Fruit fly (Drosophila melanogaster) whole organism, wandering third instar larva: ENCODE data around the gene CG3630.
A peak's percentile ranks its signal among the peaks of the same experiment; 100 is the strongest.

Source experiments
- Abd-B ChIP-seq: fragments of >200 bp; optimal IDR thresholded peaks from 2 replicates; lab custom pipeline; 2017; ENCODE audit warnings: missing biosample characterization, missing genetic modification characterization
- CG32264 ChIP-seq: fragments of 200-800 bp; sonication (Bioruptor generic); optimal IDR thresholded peaks from 2 replicates; lab custom pipeline; 2016; ENCODE audit warnings: missing biosample characterization, missing genetic modification characterization
- CG9705 ChIP-seq: fragments of 200-800 bp; sonication (Bioruptor generic); optimal IDR thresholded peaks from 2 replicates; lab custom pipeline; 2018; ENCODE audit warnings: missing biosample characterization, mild to moderate bottlenecking, missing genetic modification characterization
- CrebA ChIP-seq: fragments of 200-800 bp; sonication (Bioruptor generic); optimal IDR thresholded peaks from 2 replicates; lab custom pipeline; 2016; ENCODE audit warnings: missing biosample characterization, mild to moderate bottlenecking, missing genetic modification characterization, borderline replicate concordance
- Dfd ChIP-seq: fragments of >200 bp; optimal IDR thresholded peaks from 2 replicates; lab custom pipeline; 2017; ENCODE audit warnings: missing biosample characterization, missing genetic modification characterization
- Dif ChIP-seq: fragments of 200-275, 200-300 bp; sonication (Bioruptor generic); optimal IDR thresholded peaks from 2 replicates; lab custom pipeline; 2018; ENCODE audit warnings: missing biosample characterization, missing genetic modification characterization; ENCODE audit not compliant: partially characterized antibody
- GATAd ChIP-seq: sonication (Bioruptor generic); optimal IDR thresholded peaks from 2 replicates; lab custom pipeline; 2016; ENCODE audit warnings: missing biosample characterization, missing genetic modification characterization
- HLH106 ChIP-seq: fragments of 200-800 bp; optimal IDR thresholded peaks from 3 replicates; lab custom pipeline; 2019; ENCODE audit warnings: missing biosample characterization, mild to moderate bottlenecking, missing genetic modification characterization, moderate library complexity
- Hnf4 ChIP-seq: fragments of 200-800 bp; sonication (Bioruptor generic); optimal IDR thresholded peaks from 2 replicates; lab custom pipeline; 2016; ENCODE audit warnings: missing biosample characterization, mild to moderate bottlenecking, missing genetic modification characterization
- Hr78 ChIP-seq: fragments of >200 bp; optimal IDR thresholded peaks from 2 replicates; lab custom pipeline; 2017; ENCODE audit warnings: missing biosample characterization, missing genetic modification characterization
- Hr83 ChIP-seq: fragments of 200-300 bp; sonication (Bioruptor generic); optimal IDR thresholded peaks from 2 replicates; lab custom pipeline; 2016; ENCODE audit warnings: missing biosample characterization, mild to moderate bottlenecking, missing genetic modification characterization, moderate library complexity; ENCODE audit not compliant: poor library complexity, severe bottlenecking
- Jra ChIP-seq: sonication (Bioruptor generic); optimal IDR thresholded peaks from 2 replicates; lab custom pipeline; 2016; ENCODE audit warnings: missing biosample characterization, missing genetic modification characterization
- Mio ChIP-seq: sonication (Bioruptor generic); optimal IDR thresholded peaks from 2 replicates; lab custom pipeline; 2016; ENCODE audit warnings: missing biosample characterization, missing genetic modification characterization
- Myc ChIP-seq: fragments of >200 bp; optimal IDR thresholded peaks from 2 replicates; lab custom pipeline; 2017
- N ChIP-seq: fragments of >200 bp; optimal IDR thresholded peaks from 2 replicates; lab custom pipeline; 2018; ENCODE audit warnings: missing biosample characterization, missing external identifiers, missing genetic modification characterization
- OdsH ChIP-seq: fragments of 200-800 bp; sonication (Bioruptor generic); optimal IDR thresholded peaks from 2 replicates; lab custom pipeline; 2016; ENCODE audit warnings: missing biosample characterization, mild to moderate bottlenecking, missing genetic modification characterization
- Rel ChIP-seq, 2 experiments: fragments of 200-800 bp; sonication (Bioruptor generic) in 1 of 2; optimal IDR thresholded peaks; 2 replicates in 1 of 2; 3 replicates in 1 of 2; lab custom pipeline; 2016 to 2019; ENCODE audit warnings: mild to moderate bottlenecking in 2 of 2, missing biosample characterization in 2 of 2, missing genetic modification characterization in 2 of 2, moderate library complexity in 1 of 2
- Sp1 ChIP-seq: fragments of 200-800 bp; sonication (Bioruptor generic); optimal IDR thresholded peaks from 3 replicates; lab custom pipeline; 2019; ENCODE audit warnings: missing biosample characterization, mild to moderate bottlenecking, missing genetic modification characterization, moderate library complexity
- Vsx2 ChIP-seq: fragments of 200-300, 225-300 bp; sonication (Bioruptor generic); optimal IDR thresholded peaks from 2 replicates; lab custom pipeline; 2018; ENCODE audit warnings: missing biosample characterization, missing genetic modification characterization; ENCODE audit not compliant: partially characterized antibody
- br ChIP-seq: fragments of 200-800 bp; sonication (Bioruptor generic); optimal IDR thresholded peaks from 2 replicates; lab custom pipeline; 2016; ENCODE audit warnings: missing biosample characterization, missing genetic modification characterization
- brk ChIP-seq: fragments of 200-800 bp; sonication (Bioruptor generic); optimal IDR thresholded peaks from 2 replicates; lab custom pipeline; 2016; ENCODE audit warnings: missing biosample characterization, mild to moderate bottlenecking, missing genetic modification characterization
- dl ChIP-seq, 2 experiments: fragments of 175-275, 200-275 bp in 1 of 2; fragments of 200-275 bp in 1 of 2; sonication (Bioruptor generic); optimal IDR thresholded peaks; lab custom pipeline; 2018; ENCODE audit warnings: mild to moderate bottlenecking in 2 of 2, missing biosample characterization in 2 of 2, missing genetic modification characterization in 2 of 2, moderate library complexity in 2 of 2; ENCODE audit not compliant: partially characterized antibody in 2 of 2, insufficient read depth in 1 of 2
- dmrt93B ChIP-seq: fragments of 200-800 bp; sonication (Bioruptor generic); optimal IDR thresholded peaks from 2 replicates; lab custom pipeline; 2018; ENCODE audit warnings: missing biosample characterization, mild to moderate bottlenecking, missing genetic modification characterization
- dsf ChIP-seq: sonication (Bioruptor generic); optimal IDR thresholded peaks from 2 replicates; lab custom pipeline; 2016; ENCODE audit warnings: missing biosample characterization, missing genetic modification characterization, borderline replicate concordance
- ey ChIP-seq: fragments of 200-800 bp; sonication (Bioruptor generic); optimal IDR thresholded peaks from 2 replicates; lab custom pipeline; 2016; ENCODE audit warnings: missing biosample characterization, missing genetic modification characterization
- foxo ChIP-seq, 2 experiments: fragments of 200-800 bp; sonication (Bioruptor generic); optimal IDR thresholded peaks; 2 replicates in 1 of 2; 3 replicates in 1 of 2; lab custom pipeline; 2016 to 2017; ENCODE audit warnings: missing biosample characterization in 2 of 2, missing genetic modification characterization in 2 of 2
- fru ChIP-seq: fragments of 200-800 bp; sonication (Bioruptor generic); optimal IDR thresholded peaks from 3 replicates; lab custom pipeline; 2016; ENCODE audit warnings: missing biosample characterization, mild to moderate bottlenecking, missing genetic modification characterization
- h ChIP-seq: fragments of 200-800 bp; sonication (Bioruptor generic); optimal IDR thresholded peaks from 3 replicates; lab custom pipeline; 2016; ENCODE audit warnings: missing biosample characterization, mild to moderate bottlenecking, missing genetic modification characterization
- jim ChIP-seq: fragments of 175-275, 200-325 bp; sonication (Bioruptor generic); optimal IDR thresholded peaks from 2 replicates; lab custom pipeline; 2016; ENCODE audit warnings: missing biosample characterization, mild to moderate bottlenecking, missing genetic modification characterization
- lola ChIP-seq: fragments of >200 bp; optimal IDR thresholded peaks from 2 replicates; lab custom pipeline; 2017; ENCODE audit warnings: missing biosample characterization, missing genetic modification characterization
- pan ChIP-seq: fragments of >200 bp; optimal IDR thresholded peaks from 2 replicates; lab custom pipeline; 2017
- psq ChIP-seq: fragments of 200-800 bp; sonication (Bioruptor generic); optimal IDR thresholded peaks from 3 replicates; lab custom pipeline; 2017; ENCODE audit warnings: missing biosample characterization, mild to moderate bottlenecking, missing genetic modification characterization, moderate library complexity
- rgr ChIP-seq: fragments of 200-800 bp; sonication (Bioruptor generic); optimal IDR thresholded peaks from 3 replicates; lab custom pipeline; 2016; ENCODE audit warnings: missing biosample characterization, mild to moderate bottlenecking, missing genetic modification characterization
- sage ChIP-seq: fragments of 200-800 bp; sonication (Bioruptor generic); optimal IDR thresholded peaks from 2 replicates; lab custom pipeline; 2016; ENCODE audit warnings: missing biosample characterization, mild to moderate bottlenecking, missing genetic modification characterization
- sv ChIP-seq: fragments of 200-800 bp; sonication (Bioruptor generic); optimal IDR thresholded peaks from 3 replicates; lab custom pipeline; 2016; ENCODE audit warnings: missing biosample characterization, missing genetic modification characterization
- tai ChIP-seq: sonication (Bioruptor generic); optimal IDR thresholded peaks from 2 replicates; lab custom pipeline; 2016; ENCODE audit warnings: missing biosample characterization, missing genetic modification characterization
- usp ChIP-seq: fragments of >200 bp; optimal IDR thresholded peaks from 2 replicates; lab custom pipeline; 2017; ENCODE audit warnings: missing biosample characterization, missing genetic modification characterization
- woc ChIP-seq: sonication (Bioruptor generic); optimal IDR thresholded peaks from 2 replicates; lab custom pipeline; 2016; ENCODE audit warnings: missing biosample characterization, mild to moderate bottlenecking, missing genetic modification characterization

The CG3630 gene

dm6 chrX:2134226-2134880 is 27.6 kb upstream of the CG3630 start:
- TF ChIP-seq Vsx2: no peak
- no peak for TF ChIP-seq Abd-B
- no peak for TF ChIP-seq Dfd (GFP tag; lab: Kevin White, UChicago)
- TF ChIP-seq brk (GFP tag; lab: Kevin White, UChicago): peak; percentile 49
- TF ChIP-seq rgr (GFP tag; lab: Kevin White, UChicago): peak; percentile 90
- TF ChIP-seq dsf (GFP tag; lab: Kevin White, UChicago): peak; percentile 46
- peak; percentile 87 for TF ChIP-seq sage (GFP tag; lab: Kevin White, UChicago)
- peak; percentile 15 for TF ChIP-seq Jra (GFP tag; lab: Kevin White, UChicago)
- peak; percentile 84 for TF ChIP-seq woc
- TF ChIP-seq sv (GFP tag; lab: Kevin White, UChicago): peak; percentile 4
- TF ChIP-seq GATAd (GFP tag; lab: Kevin White, UChicago): peak; percentile 44
- peak; percentile 91 for TF ChIP-seq Sp1 (GFP tag; lab: Kevin White, UChicago)
- TF ChIP-seq CrebA (GFP tag; lab: Kevin White, UChicago): no peak
- TF ChIP-seq Rel (GFP tag; optimal IDR thresholded peaks at IDR 0.05; lab: Kevin White, UChicago): peak; percentile 36
- peak; percentile 9 for TF ChIP-seq Rel (tag; optimal IDR thresholded peaks at IDR 0.05; lab: Kevin White, UChicago)
- peak; percentile 62 for TF ChIP-seq psq
- TF ChIP-seq N (GFP tag; lab: Kevin White, UChicago): no peak
- peak; percentile 91 for TF ChIP-seq HLH106 (tag; lab: Kevin White, UChicago)
- peak; percentile 15 to 92 for TF ChIP-seq foxo (GFP tag; optimal IDR thresholded peaks at IDR 0.05; lab: Kevin White, UChicago)
- TF ChIP-seq ey (GFP tag; lab: Kevin White, UChicago): peak; percentile 88
- no peak for TF ChIP-seq dl (GFP tag; optimal IDR thresholded peaks at IDR 0.05; lab: Kevin White, UChicago; ENCODE audit: insufficient read depth in 1 of 2, partially characterized antibody in 2 of 2)
- TF ChIP-seq h (GFP tag; lab: Kevin White, UChicago): peak; percentile 91
- TF ChIP-seq Hnf4 (GFP tag; lab: Kevin White, UChicago): peak; percentile 89
- peak; percentile 75 for TF ChIP-seq dmrt93B (GFP tag; lab: Kevin White, UChicago)
- no peak for TF ChIP-seq jim (GFP tag; lab: Kevin White, UChicago)
- TF ChIP-seq Hr78 (GFP tag; lab: Kevin White, UChicago): no peak
- no peak for TF ChIP-seq lola (GFP tag; lab: Kevin White, UChicago)
- TF ChIP-seq br (GFP tag; lab: Kevin White, UChicago): peak; percentile 92
- peak; percentile 70 for TF ChIP-seq CG32264 (GFP tag; lab: Kevin White, UChicago)
- TF ChIP-seq usp (GFP tag; lab: Kevin White, UChicago): no peak
- no peak for TF ChIP-seq Dif
- TF ChIP-seq CG9705 (GFP tag; lab: Kevin White, UChicago): peak; percentile 72
- TF ChIP-seq Myc: no peak
- TF ChIP-seq Hr83 (GFP tag; lab: Kevin White, UChicago): no peak
- TF ChIP-seq tai (GFP tag; lab: Kevin White, UChicago): peak; percentile 71
- TF ChIP-seq pan (lab: Kevin White, UChicago): no peak
- TF ChIP-seq Mio (GFP tag; lab: Kevin White, UChicago): peak; percentile 38
- peak; percentile 93 for TF ChIP-seq fru (GFP tag; lab: Kevin White, UChicago)
- TF ChIP-seq OdsH (GFP tag; lab: Kevin White, UChicago): peak; percentile 87

dm6 chrX:2134965-2135758 is 26.8 kb upstream of the CG3630 start:
- TF ChIP-seq h (GFP tag; lab: Kevin White, UChicago) (peak; percentile 95), N (GFP tag; lab: Kevin White, UChicago) (no peak), dl (GFP tag; optimal IDR thresholded peaks at IDR 0.05; lab: Kevin White, UChicago; ENCODE audit: insufficient read depth in 1 of 2, partially characterized antibody in 2 of 2) (peak in 1 of 2 experiments; percentile 55), Hr78 (GFP tag; lab: Kevin White, UChicago) (no peak), tai (GFP tag; lab: Kevin White, UChicago) (peak; percentile 87), br (GFP tag; lab: Kevin White, UChicago) (peak; percentile 91), ey (GFP tag; lab: Kevin White, UChicago) (peak; percentile 95), OdsH (GFP tag; lab: Kevin White, UChicago) (peak; percentile 92), rgr (GFP tag; lab: Kevin White, UChicago) (peak; percentile 92), dmrt93B (GFP tag; lab: Kevin White, UChicago) (peak; percentile 93), Hnf4 (GFP tag; lab: Kevin White, UChicago) (peak; percentile 83), Jra (GFP tag; lab: Kevin White, UChicago) (peak; percentile 87), Mio (GFP tag; lab: Kevin White, UChicago) (peak; percentile 52), brk (GFP tag; lab: Kevin White, UChicago) (peak; percentile 80), dsf (GFP tag; lab: Kevin White, UChicago) (peak; percentile 70), lola (GFP tag; lab: Kevin White, UChicago) (no peak), psq (peak; percentile 89), GATAd (GFP tag; lab: Kevin White, UChicago) (no peak), woc (peak; percentile 88), Abd-B (no peak), CG9705 (GFP tag; lab: Kevin White, UChicago) (peak; percentile 94), sv (GFP tag; lab: Kevin White, UChicago) (peak; percentile 77), usp (GFP tag; lab: Kevin White, UChicago) (no peak), jim (GFP tag; lab: Kevin White, UChicago) (peak; percentile 82), CG32264 (GFP tag; lab: Kevin White, UChicago) (peak; percentile 58), HLH106 (tag; lab: Kevin White, UChicago) (peak; percentile 96), fru (GFP tag; lab: Kevin White, UChicago) (peak; percentile 94), pan (lab: Kevin White, UChicago) (no peak), Sp1 (GFP tag; lab: Kevin White, UChicago) (peak; percentile 96), Dif (peak; percentile 57), Dfd (GFP tag; lab: Kevin White, UChicago) (peak; percentile 40), sage (GFP tag; lab: Kevin White, UChicago) (peak; percentile 83), foxo (GFP tag; optimal IDR thresholded peaks at IDR 0.05; lab: Kevin White, UChicago) (peak; percentile 37 to 94), Myc (no peak), CrebA (GFP tag; lab: Kevin White, UChicago) (peak; percentile 66)
